In genomic region chr3L:1618116-1618727, dm6 we compare ENCODE assay signal across 1 fruit fly cellular context.
A peak's percentile ranks its signal among the peaks of the same experiment; 100 is the strongest.
TF ChIP-seq lines count a peak whose summit lies in the region.

Gene CG13926, minus strand, starts transcription at chr3L:1618158.
Gene ABCB7, plus strand, starts transcription at chr3L:1618414.
Gene CG33230, plus strand, starts transcription at chr3L:1618414.

TF ChIP-seq in whole organism, embryonic, 481 proteins besides CTCF, POLR2A, EP300 and RAD21 (continued from another document and continues in another):
- peak; percentile 71 for TF ChIP-seq CG4617 (GFP tag; optimal IDR thresholded peaks at IDR 0.05; lab: Kevin White, UChicago; ENCODE audit: borderline replicate concordance)
- no peak for TF ChIP-seq onecut (GFP tag; IDR thresholded peaks at IDR 0.05; lab: Robert Waterston, UW)
- no peak for TF ChIP-seq CG6175 (GFP tag; IDR thresholded peaks at IDR 0.05; lab: Robert Waterston, UW)
- no peak for TF ChIP-seq CG10147 (GFP tag; optimal IDR thresholded peaks at IDR 0.05; lab: Kevin White, UChicago)
- TF ChIP-seq p53 (GFP tag; optimal IDR thresholded peaks at IDR 0.05; lab: Kevin White, UChicago) = no peak
- TF ChIP-seq CG1647 (GFP tag; optimal IDR thresholded peaks at IDR 0.05; lab: Kevin White, UChicago) = no peak
- no peak for TF ChIP-seq Poxn (GFP tag; IDR thresholded peaks at IDR 0.05; lab: Robert Waterston, UW)
- TF ChIP-seq slou (GFP tag; optimal IDR thresholded peaks at IDR 0.05; lab: Kevin White, UChicago) = no peak
- TF ChIP-seq Bgb (GFP tag; IDR thresholded peaks at IDR 0.05; lab: Robert Waterston, UW; ENCODE audit: partially characterized antibody) = peak; percentile 47
- no peak for TF ChIP-seq nau (GFP tag; optimal IDR thresholded peaks at IDR 0.05; lab: Kevin White, UChicago)
- no peak for TF ChIP-seq odd (GFP tag; optimal IDR thresholded peaks at IDR 0.05; lab: Kevin White, UChicago)
- no peak for TF ChIP-seq CG31224 (GFP tag; IDR thresholded peaks at IDR 0.05; lab: Robert Waterston, UW)
- TF ChIP-seq CG6683 (GFP tag; optimal IDR thresholded peaks at IDR 0.05; lab: Kevin White, UChicago) = no peak
- TF ChIP-seq CG17361 (GFP tag; IDR thresholded peaks at IDR 0.05; lab: Robert Waterston, UW) = no peak; the same call in 2 of the 3 replicates
- peak; percentile 27 for TF ChIP-seq Fer1 (GFP tag; optimal IDR thresholded peaks at IDR 0.05; lab: Kevin White, UChicago)
- TF ChIP-seq hth (optimal IDR thresholded peaks at IDR 0.05; lab: Kevin White, UChicago) = no peak
- no peak for TF ChIP-seq pan (optimal IDR thresholded peaks at IDR 0.05; lab: Kevin White, UChicago)
- no peak for TF ChIP-seq pan (GFP tag; optimal IDR thresholded peaks at IDR 0.05 in 1 of 2, IDR thresholded peaks at IDR 0.05 in 1 of 2)
- TF ChIP-seq Hmr (GFP tag; optimal IDR thresholded peaks at IDR 0.05; lab: Kevin White, UChicago) = peak; percentile 31
- no peak for TF ChIP-seq disco-r (GFP tag; optimal IDR thresholded peaks at IDR 0.05; lab: Kevin White, UChicago)
- no peak for TF ChIP-seq Vsx1 (GFP tag; optimal IDR thresholded peaks at IDR 0.05; lab: Kevin White, UChicago)
- no peak for TF ChIP-seq otp (GFP tag; IDR thresholded peaks at IDR 0.05; lab: Robert Waterston, UW)
- TF ChIP-seq Med (GFP tag; lab: Kevin White, UChicago) = peak; percentile 92
- TF ChIP-seq nmo (GFP tag; optimal IDR thresholded peaks at IDR 0.05; lab: Kevin White, UChicago) = peak; percentile 56
- TF ChIP-seq Dll (GFP tag; IDR thresholded peaks at IDR 0.05; lab: Robert Waterston, UW; ENCODE audit: partially characterized antibody) = peak; percentile 41; the same call in 1 of the 4 replicates
- TF ChIP-seq Pdp1 (GFP tag; optimal IDR thresholded peaks at IDR 0.05; lab: Kevin White, UChicago) = peak; percentile 39 to 77
- TF ChIP-seq sna (GFP tag; IDR thresholded peaks at IDR 0.05; lab: Robert Waterston, UW; ENCODE audit: partially characterized antibody) = no peak
- TF ChIP-seq CG9437 (GFP tag; optimal IDR thresholded peaks at IDR 0.05; lab: Kevin White, UChicago) = peak; percentile 21
- no peak for TF ChIP-seq CG9609 (GFP tag; optimal IDR thresholded peaks at IDR 0.05; lab: Kevin White, UChicago)
- TF ChIP-seq BtbVII (GFP tag; optimal IDR thresholded peaks at IDR 0.05; lab: Kevin White, UChicago) = no peak
- TF ChIP-seq Asciz (GFP tag; optimal IDR thresholded peaks at IDR 0.05; lab: Kevin White, UChicago) = no peak
- peak; percentile 64 for TF ChIP-seq BEAF-32 (GFP tag; optimal IDR thresholded peaks at IDR 0.05; lab: Kevin White, UChicago)
- TF ChIP-seq CG7928 (GFP tag; optimal IDR thresholded peaks at IDR 0.05; lab: Kevin White, UChicago) = no peak
- TF ChIP-seq slbo (GFP tag; IDR thresholded peaks at IDR 0.05; lab: Robert Waterston, UW) = peak; percentile 39; the same call in 1 of the 2 replicates
- TF ChIP-seq bowl (GFP tag; IDR thresholded peaks at IDR 0.05; lab: Robert Waterston, UW) = no peak
- no peak for TF ChIP-seq oc (tag; optimal IDR thresholded peaks at IDR 0.05; lab: Kevin White, UChicago)
- TF ChIP-seq zen2 (GFP tag; IDR thresholded peaks at IDR 0.05; lab: Robert Waterston, UW; ENCODE audit: partially characterized antibody) = no peak
- TF ChIP-seq kay (GFP tag; optimal IDR thresholded peaks at IDR 0.05; lab: Kevin White, UChicago) = no peak
- TF ChIP-seq C15 (GFP tag; IDR thresholded peaks at IDR 0.05; lab: Robert Waterston, UW) = no peak
- TF ChIP-seq grn (GFP tag; optimal IDR thresholded peaks at IDR 0.05; lab: Kevin White, UChicago) = no peak
- TF ChIP-seq CG11695 (GFP tag; IDR thresholded peaks at IDR 0.05; lab: Robert Waterston, UW) = no peak
- TF ChIP-seq Kr (GFP tag; optimal IDR thresholded peaks at IDR 0.05; lab: Kevin White, UChicago) = no peak
- peak; percentile 1 for TF ChIP-seq Ets97D (GFP tag; optimal IDR thresholded peaks at IDR 0.05; lab: Kevin White, UChicago)
- peak; percentile 42 for TF ChIP-seq CG2116 (GFP tag; optimal IDR thresholded peaks at IDR 0.05; lab: Kevin White, UChicago)
- no peak for TF ChIP-seq CG11456 (GFP tag; IDR thresholded peaks at IDR 0.05; lab: Robert Waterston, UW)
- TF ChIP-seq CG11504 (tag; optimal IDR thresholded peaks at IDR 0.05; lab: Kevin White, UChicago) = no peak
- TF ChIP-seq mam (GFP tag; optimal IDR thresholded peaks at IDR 0.05; lab: Kevin White, UChicago) = peak; percentile 57
- no peak for TF ChIP-seq CG13123 (GFP tag; optimal IDR thresholded peaks at IDR 0.05; lab: Kevin White, UChicago)
- no peak for TF ChIP-seq Bteb2 (GFP tag; optimal IDR thresholded peaks at IDR 0.05; lab: Kevin White, UChicago)
- no peak for TF ChIP-seq NFAT (GFP tag; IDR thresholded peaks at IDR 0.05; lab: Robert Waterston, UW)
- no peak for TF ChIP-seq fd3F (GFP tag; optimal IDR thresholded peaks at IDR 0.05; lab: Kevin White, UChicago)
- no peak for TF ChIP-seq CG6765 (GFP tag; optimal IDR thresholded peaks at IDR 0.05; lab: Kevin White, UChicago)
- TF ChIP-seq ttk (GFP tag; IDR thresholded peaks at IDR 0.05; lab: Robert Waterston, UW) = no peak
- TF ChIP-seq CG7357 (GFP tag; IDR thresholded peaks at IDR 0.05; lab: Robert Waterston, UW) = no peak
- no peak for TF ChIP-seq fru (optimal IDR thresholded peaks at IDR 0.05; lab: Kevin White, UChicago)
- no peak for TF ChIP-seq en (GFP tag; optimal IDR thresholded peaks at IDR 0.05; lab: Kevin White, UChicago)
- peak; percentile 44 for TF ChIP-seq CG4424 (GFP tag; optimal IDR thresholded peaks at IDR 0.05; lab: Kevin White, UChicago)
- TF ChIP-seq trem (tag; optimal IDR thresholded peaks at IDR 0.05; lab: Kevin White, UChicago) = peak; percentile 65
- no peak for TF ChIP-seq cad (GFP tag; optimal IDR thresholded peaks at IDR 0.05; lab: Kevin White, UChicago)
- TF ChIP-seq wdn (GFP tag; IDR thresholded peaks at IDR 0.05; lab: Robert Waterston, UW) = no peak
- TF ChIP-seq zfh1 (GFP tag; IDR thresholded peaks at IDR 0.05; lab: Robert Waterston, UW) = no peak
- no peak for TF ChIP-seq Hmx (GFP tag; optimal IDR thresholded peaks at IDR 0.05; lab: Kevin White, UChicago)
- no peak for TF ChIP-seq CG17186 (GFP tag; optimal IDR thresholded peaks at IDR 0.05; lab: Kevin White, UChicago)
- TF ChIP-seq Atf-2 (GFP tag; optimal IDR thresholded peaks at IDR 0.05; lab: Kevin White, UChicago) = no peak
- TF ChIP-seq Nf-YA (GFP tag; IDR thresholded peaks at IDR 0.05; lab: Robert Waterston, UW) = no peak
- no peak for TF ChIP-seq CG8388 (GFP tag; optimal IDR thresholded peaks at IDR 0.05; lab: Kevin White, UChicago)
- no peak for TF ChIP-seq CG43689 (GFP tag; IDR thresholded peaks at IDR 0.05; lab: Robert Waterston, UW)
- TF ChIP-seq CG17359 (tag; optimal IDR thresholded peaks at IDR 0.05; lab: Kevin White, UChicago) = no peak
- peak; percentile 13 for TF ChIP-seq Bdp1 (GFP tag; optimal IDR thresholded peaks at IDR 0.05; lab: Kevin White, UChicago)
- TF ChIP-seq sisA (GFP tag; IDR thresholded peaks at IDR 0.05; lab: Robert Waterston, UW) = 0 out of 2 replicates have a peak, but pooled peaks have one; percentile 19
- no peak for TF ChIP-seq Dip2 (GFP tag; IDR thresholded peaks at IDR 0.05; lab: Robert Waterston, UW)
- peak; percentile 43 for TF ChIP-seq Sry-δ (GFP tag; optimal IDR thresholded peaks at IDR 0.05; lab: Kevin White, UChicago)
- TF ChIP-seq wek (GFP tag; optimal IDR thresholded peaks at IDR 0.05; lab: Kevin White, UChicago) = no peak
- TF ChIP-seq Atf6 (GFP tag; IDR thresholded peaks at IDR 0.05; lab: Robert Waterston, UW) = no peak
- TF ChIP-seq CG14710 (tag; optimal IDR thresholded peaks at IDR 0.05; lab: Kevin White, UChicago) = peak; percentile 55
- TF ChIP-seq HmgZ (tag; optimal IDR thresholded peaks at IDR 0.05; lab: Kevin White, UChicago) = no peak
- no peak for TF ChIP-seq CG4282 (GFP tag; optimal IDR thresholded peaks at IDR 0.05; lab: Kevin White, UChicago)
- peak; percentile 23 for TF ChIP-seq tin (GFP tag; optimal IDR thresholded peaks at IDR 0.05; lab: Kevin White, UChicago)
- peak; percentile 83 for TF ChIP-seq sens (GFP tag; lab: Kevin White, UChicago)
- TF ChIP-seq CG3281 (GFP tag; optimal IDR thresholded peaks at IDR 0.05; lab: Kevin White, UChicago) = peak; percentile 55
- no peak for TF ChIP-seq fd64A (GFP tag; optimal IDR thresholded peaks at IDR 0.05; lab: Kevin White, UChicago)
- TF ChIP-seq CG10267 (tag; optimal IDR thresholded peaks at IDR 0.05; lab: Kevin White, UChicago) = peak; percentile 39
- TF ChIP-seq gsb-n (tag; optimal IDR thresholded peaks at IDR 0.05; lab: Kevin White, UChicago) = peak; percentile 83
- no peak for TF ChIP-seq HHEX (GFP tag; optimal IDR thresholded peaks at IDR 0.05; lab: Kevin White, UChicago)
- TF ChIP-seq CG9797 (GFP tag; optimal IDR thresholded peaks at IDR 0.05; lab: Kevin White, UChicago) = no peak
- peak; percentile 5 for TF ChIP-seq Fer3 (tag; optimal IDR thresholded peaks at IDR 0.05; lab: Kevin White, UChicago)
- peak; percentile 52 for TF ChIP-seq CoRest (tag; optimal IDR thresholded peaks at IDR 0.05; lab: Kevin White, UChicago)
- no peak for TF ChIP-seq CG10462 (GFP tag; optimal IDR thresholded peaks at IDR 0.05; lab: Kevin White, UChicago)
- TF ChIP-seq org-1 (GFP tag; optimal IDR thresholded peaks at IDR 0.05; lab: Kevin White, UChicago) = no peak
- no peak for TF ChIP-seq CG31365 (tag; optimal IDR thresholded peaks at IDR 0.05; lab: Kevin White, UChicago)
- TF ChIP-seq Xrp1 (GFP tag; IDR thresholded peaks at IDR 0.05; lab: Robert Waterston, UW) = 0 out of 2 replicates have a peak, but pooled peaks have one; percentile 36
- no peak for TF ChIP-seq yki (optimal IDR thresholded peaks at IDR 0.05; lab: Kevin White, UChicago)
- peak; percentile 84 for TF ChIP-seq MBD-R2 (GFP tag; IDR thresholded peaks at IDR 0.05; lab: Robert Waterston, UW)
- peak; percentile 14 for TF ChIP-seq Dp (GFP tag; optimal IDR thresholded peaks at IDR 0.05; lab: Kevin White, UChicago)
- no peak for TF ChIP-seq CG32772 (GFP tag; IDR thresholded peaks at IDR 0.05; lab: Robert Waterston, UW)
- peak; percentile 47; the same call in 1 of the 2 replicates for TF ChIP-seq CG13287 (GFP tag; IDR thresholded peaks at IDR 0.05; lab: Robert Waterston, UW; ENCODE audit: partially characterized antibody)
- no peak for TF ChIP-seq Eip74EF (GFP tag; optimal IDR thresholded peaks at IDR 0.05; lab: Kevin White, UChicago)
- no peak for TF ChIP-seq CG17912 (GFP tag; optimal IDR thresholded peaks at IDR 0.05; lab: Kevin White, UChicago)
- TF ChIP-seq so (GFP tag; IDR thresholded peaks at IDR 0.05; lab: Robert Waterston, UW) = no peak
- TF ChIP-seq row (GFP tag; IDR thresholded peaks at IDR 0.05; lab: Robert Waterston, UW) = peak; percentile 92
- no peak for TF ChIP-seq Antp (GFP tag; optimal IDR thresholded peaks at IDR 0.05; lab: Kevin White, UChicago)
- peak; percentile 53; the same call in 1 of the 2 replicates for TF ChIP-seq CG9932 (GFP tag; IDR thresholded peaks at IDR 0.05; lab: Robert Waterston, UW)
- TF ChIP-seq E2f1 (GFP tag; IDR thresholded peaks at IDR 0.05; lab: Robert Waterston, UW) = no peak
- TF ChIP-seq Lhr (GFP tag; optimal IDR thresholded peaks at IDR 0.05; lab: Kevin White, UChicago) = peak; percentile 8
- TF ChIP-seq CG3838 (GFP tag; optimal IDR thresholded peaks at IDR 0.05; lab: Kevin White, UChicago) = no peak
- no peak for TF ChIP-seq CG6254 (GFP tag; optimal IDR thresholded peaks at IDR 0.05; lab: Kevin White, UChicago)
- peak; percentile 57; the same call in 1 of the 2 replicates for TF ChIP-seq Rfx (GFP tag; IDR thresholded peaks at IDR 0.05; lab: Robert Waterston, UW)
- TF ChIP-seq luna (GFP tag; optimal IDR thresholded peaks at IDR 0.05; lab: Kevin White, UChicago) = no peak
- TF ChIP-seq CG17802 (tag; optimal IDR thresholded peaks at IDR 0.05; lab: Kevin White, UChicago) = no peak
- no peak for TF ChIP-seq ap (GFP tag; IDR thresholded peaks at IDR 0.05; lab: Robert Waterston, UW)
- TF ChIP-seq H2.0 (GFP tag; IDR thresholded peaks at IDR 0.05; lab: Robert Waterston, UW) = no peak
- TF ChIP-seq gcm2 (GFP tag; optimal IDR thresholded peaks at IDR 0.05; lab: Kevin White, UChicago) = no peak
- no peak for TF ChIP-seq Deaf1 (tag; optimal IDR thresholded peaks at IDR 0.05; lab: Kevin White, UChicago)
- TF ChIP-seq tx (GFP tag; optimal IDR thresholded peaks at IDR 0.05; lab: Kevin White, UChicago) = no peak
- TF ChIP-seq her (GFP tag; optimal IDR thresholded peaks at IDR 0.05; lab: Kevin White, UChicago) = no peak
- no peak for TF ChIP-seq CG1792 (GFP tag; optimal IDR thresholded peaks at IDR 0.05; lab: Kevin White, UChicago)
- peak; percentile 54 for TF ChIP-seq Scr (GFP tag; IDR thresholded peaks at IDR 0.05; lab: Robert Waterston, UW; ENCODE audit: partially characterized antibody)
- no peak for TF ChIP-seq CG18262 (tag; optimal IDR thresholded peaks at IDR 0.05; lab: Kevin White, UChicago)
- TF ChIP-seq CG6791 (GFP tag; IDR thresholded peaks at IDR 0.05; lab: Robert Waterston, UW; ENCODE audit: partially characterized antibody) = no peak
- no peak for TF ChIP-seq cg (GFP tag; optimal IDR thresholded peaks at IDR 0.05; lab: Kevin White, UChicago)
- TF ChIP-seq mirr (GFP tag; optimal IDR thresholded peaks at IDR 0.05; lab: Kevin White, UChicago) = no peak
- no peak for TF ChIP-seq NC2α (GFP tag; optimal IDR thresholded peaks at IDR 0.05; lab: Kevin White, UChicago)
- no peak for TF ChIP-seq CG33213 (GFP tag; optimal IDR thresholded peaks at IDR 0.05; lab: Kevin White, UChicago)
- TF ChIP-seq Tbp (GFP tag; optimal IDR thresholded peaks at IDR 0.05; lab: Kevin White, UChicago) = no peak
- peak; percentile 1 for TF ChIP-seq Dek (tag; optimal IDR thresholded peaks at IDR 0.05; lab: Kevin White, UChicago)
- no peak for TF ChIP-seq peb (GFP tag; IDR thresholded peaks at IDR 0.05; lab: Robert Waterston, UW)
- no peak for TF ChIP-seq CG8478 (optimal IDR thresholded peaks at IDR 0.05; lab: Kevin White, UChicago)
- TF ChIP-seq CG7745 (tag; optimal IDR thresholded peaks at IDR 0.05; lab: Kevin White, UChicago) = no peak
- no peak for TF ChIP-seq CG15601 (tag; optimal IDR thresholded peaks at IDR 0.05; lab: Kevin White, UChicago)
- no peak for TF ChIP-seq run (tag; optimal IDR thresholded peaks at IDR 0.05; lab: Kevin White, UChicago)
- no peak for TF ChIP-seq CG2199 (GFP tag; IDR thresholded peaks at IDR 0.05; lab: Robert Waterston, UW)
- TF ChIP-seq D (optimal IDR thresholded peaks at IDR 0.05; lab: Kevin White, UChicago) = no peak
- TF ChIP-seq D (GFP tag; optimal IDR thresholded peaks at IDR 0.05; lab: Kevin White, UChicago) = no peak
- 0 out of 2 replicates have a peak, but pooled peaks have one; percentile 2 for TF ChIP-seq bbx (GFP tag; IDR thresholded peaks at IDR 0.05; lab: Robert Waterston, UW; ENCODE audit: partially characterized antibody)
- TF ChIP-seq CG14667 (GFP tag; IDR thresholded peaks at IDR 0.05; lab: Robert Waterston, UW) = no peak
- no peak for TF ChIP-seq Hr3 (GFP tag; optimal IDR thresholded peaks at IDR 0.05; lab: Kevin White, UChicago)
- TF ChIP-seq Hand (GFP tag; optimal IDR thresholded peaks at IDR 0.05; lab: Kevin White, UChicago) = no peak
